Fruit fly (Drosophila melanogaster): ENCODE data around the gene CG44869.

CG44869 gene

dm6 chr2L:15418261-15418660 lies at the start of gene CG44869:
TSS of gene CG44869 (minus strand) at chr2L:15418361.
- TF ChIP-seq Mnt (GFP tag; optimal IDR thresholded peaks at IDR 0.05) (no peak), ovo (GFP tag; optimal IDR thresholded peaks at IDR 0.05) (no peak), CG14711 (tag; optimal IDR thresholded peaks at IDR 0.05) (no peak)

- TF ChIP-seq CG11617 (GFP tag; optimal IDR thresholded peaks at IDR 0.05): no peak
- TF ChIP-seq toe (GFP tag; optimal IDR thresholded peaks at IDR 0.05): no peak
- no peak for TF ChIP-seq Mnt (GFP tag; optimal IDR thresholded peaks at IDR 0.05)
Observed at dm6 chr2L:15465932-15466331, 47.8 kb upstream of the CG44869 start.

- no peak for TF ChIP-seq pad (GFP tag; optimal IDR thresholded peaks at IDR 0.05)
- no peak for TF ChIP-seq tj (GFP tag; optimal IDR thresholded peaks at IDR 0.05)
- TF ChIP-seq ovo (GFP tag; optimal IDR thresholded peaks at IDR 0.05): no peak
Observed at dm6 chr2L:15465121-15465520, 47.0 kb upstream of the CG44869 start.

dm6 chr2L:15463515-15463914 lies 45.4 kb upstream of the CG44869 start:
- TF ChIP-seq pad (GFP tag; optimal IDR thresholded peaks at IDR 0.05) (no peak), kay (GFP tag; ENCODE audit: borderline replicate concordance) (no peak), Crg-1 (GFP tag; optimal IDR thresholded peaks at IDR 0.05) (no peak), CG5204 (GFP tag; optimal IDR thresholded peaks at IDR 0.05) (no peak), CG14711 (tag; optimal IDR thresholded peaks at IDR 0.05) (no peak)

dm6 chr2L:15462998-15463397 lies 44.8 kb upstream of the CG44869 start:
- TF ChIP-seq pad (GFP tag; optimal IDR thresholded peaks at IDR 0.05): no peak
- TF ChIP-seq CG14711 (tag; optimal IDR thresholded peaks at IDR 0.05): no peak
- no peak for TF ChIP-seq Mnt (GFP tag; optimal IDR thresholded peaks at IDR 0.05)
- TF ChIP-seq Crg-1 (GFP tag; optimal IDR thresholded peaks at IDR 0.05): no peak
- no peak for TF ChIP-seq CG33017 (tag; optimal IDR thresholded peaks at IDR 0.05)
- TF ChIP-seq cnc (optimal IDR thresholded peaks at IDR 0.05): no peak
- no peak for TF ChIP-seq CG7045 (GFP tag; optimal IDR thresholded peaks at IDR 0.05)
- TF ChIP-seq Clk (GFP tag; optimal IDR thresholded peaks at IDR 0.05): no peak
- no peak for TF ChIP-seq CG12768 (GFP tag; optimal IDR thresholded peaks at IDR 0.05)
- TF ChIP-seq CG5204 (GFP tag; optimal IDR thresholded peaks at IDR 0.05): no peak
- no peak for TF ChIP-seq ovo (GFP tag; optimal IDR thresholded peaks at IDR 0.05)
- no peak for TF ChIP-seq CG7101 (tag; optimal IDR thresholded peaks at IDR 0.05)
- TF ChIP-seq tj (GFP tag; optimal IDR thresholded peaks at IDR 0.05): no peak
- no peak for TF ChIP-seq CG1620 (GFP tag; optimal IDR thresholded peaks at IDR 0.05)
- TF ChIP-seq toe (GFP tag; optimal IDR thresholded peaks at IDR 0.05): no peak
- no peak for TF ChIP-seq kay (GFP tag; ENCODE audit: borderline replicate concordance)

dm6 chr2L:15458919-15459318 lies 40.8 kb upstream of the CG44869 start:
- TF ChIP-seq tj (GFP tag; optimal IDR thresholded peaks at IDR 0.05) (no peak), cic (GFP tag; optimal IDR thresholded peaks at IDR 0.05) (no peak), pad (GFP tag; optimal IDR thresholded peaks at IDR 0.05) (no peak), CG14711 (tag; optimal IDR thresholded peaks at IDR 0.05) (no peak), CG1620 (GFP tag; optimal IDR thresholded peaks at IDR 0.05) (no peak), toe (GFP tag; optimal IDR thresholded peaks at IDR 0.05) (no peak), CG5204 (GFP tag; optimal IDR thresholded peaks at IDR 0.05) (no peak)

- no peak for TF ChIP-seq tj (GFP tag; optimal IDR thresholded peaks at IDR 0.05)
- TF ChIP-seq cic (GFP tag; optimal IDR thresholded peaks at IDR 0.05): no peak
- TF ChIP-seq cnc (optimal IDR thresholded peaks at IDR 0.05): no peak
- TF ChIP-seq kay (GFP tag; ENCODE audit: borderline replicate concordance): no peak
- no peak for TF ChIP-seq Hr96 (GFP tag; optimal IDR thresholded peaks at IDR 0.05)
- no peak for TF ChIP-seq CG12768 (GFP tag; optimal IDR thresholded peaks at IDR 0.05)
- no peak for TF ChIP-seq Clk (GFP tag; optimal IDR thresholded peaks at IDR 0.05)
- no peak for TF ChIP-seq toe (GFP tag; optimal IDR thresholded peaks at IDR 0.05)
- no peak for TF ChIP-seq CG7045 (GFP tag; optimal IDR thresholded peaks at IDR 0.05)
- TF ChIP-seq CG5204 (GFP tag; optimal IDR thresholded peaks at IDR 0.05): no peak
- TF ChIP-seq CG7101 (tag; optimal IDR thresholded peaks at IDR 0.05): no peak
- no peak for TF ChIP-seq Crg-1 (GFP tag; optimal IDR thresholded peaks at IDR 0.05)
- no peak for TF ChIP-seq CG11617 (GFP tag; optimal IDR thresholded peaks at IDR 0.05)
- TF ChIP-seq pad (GFP tag; optimal IDR thresholded peaks at IDR 0.05): no peak
- TF ChIP-seq ovo (GFP tag; optimal IDR thresholded peaks at IDR 0.05): no peak
- TF ChIP-seq CG1620 (GFP tag; optimal IDR thresholded peaks at IDR 0.05): no peak
- no peak for TF ChIP-seq CG33017 (tag; optimal IDR thresholded peaks at IDR 0.05)
Observed at dm6 chr2L:15458076-15458475, 39.9 kb upstream of the CG44869 start.

- no peak for TF ChIP-seq CG5204 (GFP tag; optimal IDR thresholded peaks at IDR 0.05)
- no peak for TF ChIP-seq Crg-1 (GFP tag; optimal IDR thresholded peaks at IDR 0.05)
- TF ChIP-seq CG14711 (tag; optimal IDR thresholded peaks at IDR 0.05): no peak
- no peak for TF ChIP-seq CG12768 (GFP tag; optimal IDR thresholded peaks at IDR 0.05)
- TF ChIP-seq CG7101 (tag; optimal IDR thresholded peaks at IDR 0.05): no peak
- no peak for TF ChIP-seq CG1620 (GFP tag; optimal IDR thresholded peaks at IDR 0.05)
- no peak for TF ChIP-seq tj (GFP tag; optimal IDR thresholded peaks at IDR 0.05)
- TF ChIP-seq kay (GFP tag; ENCODE audit: borderline replicate concordance): no peak
- no peak for TF ChIP-seq bab1 (GFP tag; optimal IDR thresholded peaks at IDR 0.05)
- no peak for TF ChIP-seq Mnt (GFP tag; optimal IDR thresholded peaks at IDR 0.05)
- TF ChIP-seq Hr96 (GFP tag; optimal IDR thresholded peaks at IDR 0.05): no peak
- TF ChIP-seq Clk (GFP tag; optimal IDR thresholded peaks at IDR 0.05): no peak
- TF ChIP-seq CG11617 (GFP tag; optimal IDR thresholded peaks at IDR 0.05): no peak
Observed at dm6 chr2L:15441852-15442549, 23.8 kb upstream of the CG44869 start.

All from whole organism, adult.